Fruit fly (Drosophila melanogaster) whole organism, prepupa: ENCODE results near the gene Gr64e.

ENCODE experiments used
- Blimp-1 ChIP-seq: fragments of 200-800 bp; sonication (Bioruptor generic); optimal IDR thresholded peaks from 3 replicates; lab custom pipeline; 2017; ENCODE audit warnings: missing biosample characterization, missing genetic modification characterization, mild to moderate bottlenecking, moderate library complexity, missing genetic modification reagents
- CG10631 ChIP-seq: fragments of 200-800 bp; sonication (Bioruptor generic); optimal IDR thresholded peaks from 2 replicates; lab custom pipeline; 2016; ENCODE audit warnings: missing biosample characterization, missing genetic modification characterization
- CG10669 ChIP-seq: fragments of 200-800 bp; sonication (Bioruptor generic); optimal IDR thresholded peaks from 3 replicates; lab custom pipeline; 2018; ENCODE audit warnings: missing biosample characterization, mild to moderate bottlenecking, missing genetic modification characterization, moderate library complexity
- CG11294 ChIP-seq: fragments of 200-800 bp; sonication (Bioruptor generic); IDR thresholded peaks from 2 replicates; pipeline ENCODE4 v1.3.6; 2022; ENCODE audit warnings: missing biosample characterization, missing genetic modification characterization
- CG11902 ChIP-seq: fragments of 200-800 bp; sonication (Bioruptor generic); optimal IDR thresholded peaks from 3 replicates; lab custom pipeline; 2016; ENCODE audit warnings: missing biosample characterization, missing genetic modification characterization
- CG15336 ChIP-seq: fragments of 200-800 bp; sonication (Bioruptor generic); IDR thresholded peaks from 2 replicates; pipeline ENCODE4 v1.3.6; 2022; ENCODE audit warnings: missing biosample characterization, missing genetic modification characterization
- CG1621 ChIP-seq: fragments of 200-800 bp; sonication (Bioruptor generic); optimal IDR thresholded peaks from 3 replicates; lab custom pipeline; 2018; ENCODE audit warnings: missing biosample characterization, mild to moderate bottlenecking, missing genetic modification characterization
- CG3032 ChIP-seq: fragments of 200-800 bp; optimal IDR thresholded peaks from 2 replicates; lab custom pipeline; 2019; ENCODE audit warnings: missing biosample characterization, mild to moderate bottlenecking, missing genetic modification characterization, moderate library complexity
- CG32006 ChIP-seq: fragments of 200-800 bp; sonication (Bioruptor generic); optimal IDR thresholded peaks from 3 replicates; lab custom pipeline; 2017; ENCODE audit warnings: missing biosample characterization, mild to moderate bottlenecking, missing genetic modification characterization
- CG3919 ChIP-seq: fragments of 200-800 bp; sonication (Bioruptor generic); optimal IDR thresholded peaks from 3 replicates; lab custom pipeline; 2016; ENCODE audit warnings: missing biosample characterization, missing genetic modification characterization
- CG4318 ChIP-seq: fragments of 200-800 bp; sonication (Bioruptor generic); optimal IDR thresholded peaks from 3 replicates; lab custom pipeline; 2017; ENCODE audit warnings: missing biosample characterization, mild to moderate bottlenecking, missing genetic modification characterization
- CG6163 ChIP-seq: fragments of 200-800 bp; sonication (Bioruptor generic); IDR thresholded peaks from 3 replicates; pipeline ENCODE4 v1.3.6; 2022; ENCODE audit warnings: missing biosample characterization, missing genetic modification characterization
- CG6276 ChIP-seq: fragments of 200-800 bp; sonication (Bioruptor generic); optimal IDR thresholded peaks from 2 replicates; lab custom pipeline; 2017; ENCODE audit warnings: missing biosample characterization, mild to moderate bottlenecking, missing genetic modification characterization
- CG6808 ChIP-seq: fragments of 200-800 bp; sonication (Bioruptor generic); optimal IDR thresholded peaks from 3 replicates; lab custom pipeline; 2017; ENCODE audit warnings: missing biosample characterization, missing genetic modification characterization, mild to moderate bottlenecking, moderate library complexity, missing genetic modification reagents
- CG6854 ChIP-seq: fragments of 200-800 bp; sonication (Bioruptor generic); optimal IDR thresholded peaks from 2 replicates; lab custom pipeline; 2017; ENCODE audit warnings: missing biosample characterization, mild to moderate bottlenecking, missing genetic modification characterization
- CG8119 ChIP-seq: fragments of 200-800 bp; sonication (Bioruptor generic); IDR thresholded peaks from 3 replicates; pipeline ENCODE4 v1.3.6; 2022; ENCODE audit warnings: missing biosample characterization, missing genetic modification characterization
- CG8632 ChIP-seq: fragments of 200-800 bp; sonication (Bioruptor generic); optimal IDR thresholded peaks from 3 replicates; lab custom pipeline; 2016; ENCODE audit warnings: missing biosample characterization, missing genetic modification characterization
- CG9139 ChIP-seq: fragments of 200-800 bp; sonication (Bioruptor generic); optimal IDR thresholded peaks from 3 replicates; lab custom pipeline; 2017; ENCODE audit warnings: missing biosample characterization, mild to moderate bottlenecking, missing genetic modification characterization
- Eip78C ChIP-seq: fragments of 200-800 bp; sonication (Bioruptor generic); peaks from one replicate; lab custom pipeline; 2016; ENCODE audit warnings: missing biosample characterization, missing genetic modification characterization
- Eip93F ChIP-seq: fragments of 200-800 bp; sonication (Bioruptor generic); optimal IDR thresholded peaks from 2 replicates; lab custom pipeline; 2016; ENCODE audit warnings: missing biosample characterization, mild to moderate bottlenecking, missing genetic modification characterization
- Ets96B ChIP-seq: fragments of 200-800 bp; optimal IDR thresholded peaks from 2 replicates; lab custom pipeline; 2019; ENCODE audit warnings: missing biosample characterization, mild to moderate bottlenecking, missing genetic modification characterization, moderate library complexity
- Hr38 ChIP-seq: sonication (Bioruptor generic); optimal IDR thresholded peaks from 2 replicates; lab custom pipeline; 2016; ENCODE audit warnings: missing biosample characterization, missing genetic modification characterization
- Hr39 ChIP-seq: fragments of 200-800 bp; sonication (Bioruptor generic); optimal IDR thresholded peaks from 2 replicates; lab custom pipeline; 2016; ENCODE audit warnings: missing biosample characterization, missing genetic modification characterization
- Hr4 ChIP-seq: fragments of 200-800 bp; sonication (Bioruptor generic); optimal IDR thresholded peaks from 3 replicates; lab custom pipeline; 2016; ENCODE audit warnings: missing biosample characterization, missing genetic modification characterization
- Lpt ChIP-seq: fragments of 200-800 bp; sonication (Bioruptor generic); optimal IDR thresholded peaks from 3 replicates; lab custom pipeline; 2016; ENCODE audit warnings: missing biosample characterization, missing genetic modification characterization
- Sox15 ChIP-seq: fragments of 200-800 bp; sonication (Bioruptor generic); optimal IDR thresholded peaks from 3 replicates; lab custom pipeline; 2016; ENCODE audit warnings: missing biosample characterization, missing genetic modification characterization
- achi ChIP-seq: fragments of 200-800 bp; sonication (Bioruptor generic); optimal IDR thresholded peaks from 3 replicates; lab custom pipeline; 2016; ENCODE audit warnings: missing biosample characterization, missing genetic modification characterization
- cyc ChIP-seq: fragments of 200-800 bp; sonication (Bioruptor generic); optimal IDR thresholded peaks from 3 replicates; lab custom pipeline; 2016; ENCODE audit warnings: missing biosample characterization, missing genetic modification characterization
- dsx ChIP-seq: fragments of 200-800 bp; optimal IDR thresholded peaks from 3 replicates; lab custom pipeline; 2019; ENCODE audit warnings: missing biosample characterization, mild to moderate bottlenecking, missing genetic modification characterization, moderate library complexity; ENCODE audit not compliant: poor library complexity, severe bottlenecking
- eg ChIP-seq: fragments of 200-800 bp; sonication (Bioruptor generic); IDR thresholded peaks from 3 replicates; pipeline ENCODE4 v1.3.6; 2022; ENCODE audit warnings: missing biosample characterization, missing genetic modification characterization
- esn ChIP-seq: fragments of 200-800 bp; sonication (Bioruptor generic); optimal IDR thresholded peaks from 2 replicates; lab custom pipeline; 2016; ENCODE audit warnings: missing biosample characterization, mild to moderate bottlenecking, missing genetic modification characterization, moderate library complexity
- fd85E ChIP-seq: fragments of 200-800 bp; sonication (Bioruptor generic); optimal IDR thresholded peaks from 3 replicates; lab custom pipeline; 2016; ENCODE audit warnings: missing biosample characterization, missing genetic modification characterization
- net ChIP-seq: fragments of 200-800 bp; sonication (Bioruptor generic); optimal IDR thresholded peaks from 3 replicates; lab custom pipeline; 2016; ENCODE audit warnings: missing biosample characterization, missing genetic modification characterization
- pdm3 ChIP-seq: fragments of 200-800 bp; sonication (Bioruptor generic); optimal IDR thresholded peaks from 3 replicates; lab custom pipeline; 2016; ENCODE audit warnings: missing biosample characterization, missing genetic modification characterization
- spab ChIP-seq: fragments of 200-800 bp; sonication (Bioruptor generic); optimal IDR thresholded peaks from 2 replicates; lab custom pipeline; 2017; ENCODE audit warnings: missing biosample characterization, mild to moderate bottlenecking, missing genetic modification characterization, missing genetic modification reagents
- svp ChIP-seq: fragments of 200-800 bp; sonication (Bioruptor generic); peaks from one replicate; lab custom pipeline; 2016; ENCODE audit warnings: missing biosample characterization, missing genetic modification characterization
- topi ChIP-seq: fragments of 200-800 bp; sonication (Bioruptor generic); optimal IDR thresholded peaks from 3 replicates; lab custom pipeline; 2016; ENCODE audit warnings: missing biosample characterization, missing genetic modification characterization
- vri ChIP-seq: fragments of 200-800 bp; sonication (Bioruptor generic); optimal IDR thresholded peaks from 3 replicates; lab custom pipeline; 2016; ENCODE audit warnings: missing biosample characterization, mild to moderate bottlenecking, missing genetic modification characterization

Gr64e gene

DNA sequence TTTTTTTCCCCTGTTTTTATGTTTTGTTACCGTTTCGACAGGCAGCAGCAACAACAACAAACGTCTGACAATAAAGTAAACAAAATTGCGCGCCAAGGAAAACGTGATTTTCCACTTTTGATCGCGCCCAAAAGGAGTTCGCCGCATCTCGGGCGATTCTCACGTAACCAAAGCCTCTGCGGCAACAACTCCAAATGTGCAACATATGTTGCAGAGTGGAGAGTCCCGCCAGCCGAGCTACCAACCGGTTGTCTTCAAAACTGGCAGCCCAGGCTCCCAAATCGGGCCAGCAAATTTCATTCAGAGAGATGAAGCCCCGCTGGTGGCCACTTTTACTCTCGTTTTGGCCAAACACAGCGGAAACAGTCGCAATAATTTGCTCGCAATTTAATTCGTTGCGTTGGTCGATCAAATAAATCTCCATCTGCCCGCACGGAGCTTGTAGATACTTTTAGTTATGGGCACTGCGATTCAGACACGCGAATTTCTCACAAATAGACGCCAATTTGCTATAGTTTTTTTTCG, 23.6 kb downstream of the Gr64e start (continued):
- TF ChIP-seq Hr38 (GFP tag; lab: Kevin White, UChicago) (no peak), CG9139 (GFP tag; lab: Kevin White, UChicago) (no peak), svp (no peak), CG10631 (GFP tag; lab: Kevin White, UChicago) (no peak), cyc (GFP tag; lab: Kevin White, UChicago) (no peak), Eip78C (GFP tag; lab: Kevin White, UChicago) (no peak), CG8119 (GFP tag; lab: Robert Waterston, UW) (0 out of 3 replicates have a peak, but pooled peaks have one; percentile 35), topi (GFP tag; lab: Kevin White, UChicago) (no peak), Sox15 (GFP tag; lab: Kevin White, UChicago) (no peak), CG6854 (peak; percentile 64), fd85E (GFP tag; lab: Kevin White, UChicago) (no peak), CG15336 (GFP tag; lab: Robert Waterston, UW) (no peak), dsx (GFP tag; lab: Kevin White, UChicago) (peak; percentile 77)

dm6 chr3L:4056812-4057211, 24.9 kb downstream of the Gr64e start:
- TF ChIP-seq achi (no peak), CG8119 (GFP tag; lab: Robert Waterston, UW) (peak; percentile 34; the same call in 2 of the 3 replicates), Lpt (GFP tag; lab: Kevin White, UChicago) (no peak), svp (peak; percentile 6), CG6163 (GFP tag; lab: Robert Waterston, UW) (peak; percentile 41; the same call in 1 of the 3 replicates), eg (GFP tag; lab: Robert Waterston, UW) (peak; percentile 40; the same call in 1 of the 3 replicates), CG15336 (GFP tag; lab: Robert Waterston, UW) (peak; percentile 46), Eip78C (GFP tag; lab: Kevin White, UChicago) (peak; percentile 72), Hr4 (GFP tag; lab: Kevin White, UChicago) (peak; percentile 63), CG32006 (GFP tag; lab: Kevin White, UChicago) (peak; percentile 47), CG4318 (GFP tag; lab: Kevin White, UChicago) (no peak)
- TF ChIP-seq, all 60 proteins: peak for 8

- no peak for TF ChIP-seq Hr38 (GFP tag; lab: Kevin White, UChicago)
- TF ChIP-seq fd85E (GFP tag; lab: Kevin White, UChicago) = no peak
- no peak for TF ChIP-seq pdm3 (GFP tag; lab: Kevin White, UChicago)
- TF ChIP-seq spab (GFP tag; lab: Kevin White, UChicago) = no peak
- no peak for TF ChIP-seq CG3032 (tag; lab: Kevin White, UChicago)
- no peak for TF ChIP-seq vri
- no peak for TF ChIP-seq Sox15 (GFP tag; lab: Kevin White, UChicago)
- peak; percentile 29; the same call in 1 of the 3 replicates for TF ChIP-seq CG8119 (GFP tag; lab: Robert Waterston, UW)
- TF ChIP-seq topi (GFP tag; lab: Kevin White, UChicago) = no peak
- TF ChIP-seq svp = peak; percentile 14
- no peak for TF ChIP-seq CG11902
- TF ChIP-seq achi = peak; percentile 17
- TF ChIP-seq CG15336 (GFP tag; lab: Robert Waterston, UW) = peak; percentile 38; the same call in 1 of the 2 replicates
- peak; percentile 13 for TF ChIP-seq Hr4 (GFP tag; lab: Kevin White, UChicago)
- no peak for TF ChIP-seq CG10631 (GFP tag; lab: Kevin White, UChicago)
- no peak for TF ChIP-seq eg (GFP tag; lab: Robert Waterston, UW)
- TF ChIP-seq esn (GFP tag; lab: Kevin White, UChicago) = no peak
Observed at dm6 chr3L:4059293-4059820, 27.4 kb downstream of the Gr64e start, which contains the start of gene Ugt305A1. Gene Ugt305A1 (plus strand): TSS chr3L:4059770.

- TF ChIP-seq CG1621 (tag; lab: Kevin White, UChicago) = no peak
- no peak for TF ChIP-seq Blimp-1
- TF ChIP-seq CG8632 (GFP tag; lab: Kevin White, UChicago) = no peak
Observed at dm6 chr3L:4061921-4062474, 30.1 kb downstream of the Gr64e start, which contains the start of gene dib. Gene dib (plus strand): TSS chr3L:4062292.

DNA sequence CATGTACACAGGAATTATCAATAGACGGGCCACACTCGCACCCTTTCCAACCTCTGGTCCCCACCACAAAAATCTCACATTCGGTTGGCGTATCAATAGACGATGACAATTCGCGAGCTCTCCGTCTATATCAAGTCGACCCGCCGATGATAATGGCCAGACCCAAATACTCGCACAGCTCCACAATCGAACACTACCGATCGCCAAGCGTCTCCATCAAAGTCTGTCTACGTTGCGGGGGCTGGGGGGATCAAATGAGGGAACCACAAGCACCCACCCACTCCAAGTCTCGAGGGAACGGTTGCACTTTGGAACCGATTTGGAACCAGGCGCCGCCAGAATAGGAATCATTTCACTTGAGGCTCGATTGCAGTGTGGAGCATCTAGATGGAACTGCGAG, 36.4 kb downstream of the Gr64e start:
- peak; percentile 33 for TF ChIP-seq Lpt (GFP tag; lab: Kevin White, UChicago)
- TF ChIP-seq Eip93F (GFP tag; lab: Kevin White, UChicago) = no peak
- no peak for TF ChIP-seq CG11294 (GFP tag; lab: Robert Waterston, UW)
- TF ChIP-seq Hr39 (GFP tag; lab: Kevin White, UChicago) = no peak
- TF ChIP-seq Ets96B (tag; lab: Kevin White, UChicago) = no peak
- no peak for TF ChIP-seq net (GFP tag; lab: Kevin White, UChicago)
- no peak for TF ChIP-seq CG10631 (GFP tag; lab: Kevin White, UChicago)
- peak; percentile 57; the same call in 2 of the 3 replicates for TF ChIP-seq eg (GFP tag; lab: Robert Waterston, UW)
- TF ChIP-seq CG8632 (GFP tag; lab: Kevin White, UChicago) = no peak
- TF ChIP-seq vri = no peak
- peak; percentile 44; the same call in 1 of the 2 replicates for TF ChIP-seq CG15336 (GFP tag; lab: Robert Waterston, UW)
- TF ChIP-seq svp = peak; percentile 83
- no peak for TF ChIP-seq CG10669 (GFP tag; lab: Kevin White, UChicago)
- no peak for TF ChIP-seq cyc (GFP tag; lab: Kevin White, UChicago)
- TF ChIP-seq CG8119 (GFP tag; lab: Robert Waterston, UW) = 0 out of 3 replicates have a peak, but pooled peaks have one; percentile 33
- TF ChIP-seq spab (GFP tag; lab: Kevin White, UChicago) = no peak
- no peak for TF ChIP-seq CG6808 (GFP tag; lab: Kevin White, UChicago)
- TF ChIP-seq CG6276 (GFP tag; lab: Kevin White, UChicago) = peak; percentile 70
- no peak for TF ChIP-seq CG3919
- 0 out of 3 replicates have a peak, but pooled peaks have one; percentile 16 for TF ChIP-seq CG6163 (GFP tag; lab: Robert Waterston, UW)
